Worm (Caenorhabditis elegans): ENCODE results near the gene unc-3.

The unc-3 gene

ce11 chrX:14773238-14773637 lies at the start of gene unc-3:
Gene unc-3, plus strand, starts transcription at chrX:14773538.
- TF ChIP-seq C34F6.9 (tag; optimal IDR thresholded peaks at IDR 0.05), result no peak
- no peak for TF ChIP-seq nhr-77 (tag; optimal IDR thresholded peaks at IDR 0.05)
- TF ChIP-seq nhr-12 (tag; optimal IDR thresholded peaks at IDR 0.05), result no peak
- TF ChIP-seq lin-13 (GFP tag; optimal IDR thresholded peaks at IDR 0.05), result no peak
- TF ChIP-seq R02D3.7 (tag; optimal IDR thresholded peaks at IDR 0.05), result no peak
- no peak for TF ChIP-seq ZK546.5 (tag; optimal IDR thresholded peaks at IDR 0.05)
- TF ChIP-seq nhr-11 (tag; optimal IDR thresholded peaks at IDR 0.05), result no peak
- no peak for TF ChIP-seq unc-55 (GFP tag; optimal IDR thresholded peaks at IDR 0.05)
- TF ChIP-seq peb-1 (tag; optimal IDR thresholded peaks at IDR 0.05), result no peak
- no peak for TF ChIP-seq lsy-2 (tag; optimal IDR thresholded peaks at IDR 0.05)
- no peak for TF ChIP-seq egl-27 (tag; optimal IDR thresholded peaks at IDR 0.05)

ce11 chrX:14724935-14725334 lies 48.4 kb upstream of the unc-3 start:
- TF ChIP-seq mdl-1 (tag; optimal IDR thresholded peaks at IDR 0.05) (no peak), zag-1 (tag; optimal IDR thresholded peaks at IDR 0.05) (no peak), ceh-16 (tag; optimal IDR thresholded peaks at IDR 0.05) (no peak), ztf-1 (GFP tag; conservative IDR thresholded peaks at IDR 0.05) (no peak), nhr-237 (tag; optimal IDR thresholded peaks at IDR 0.05) (no peak), nhr-10 (tag; optimal IDR thresholded peaks at IDR 0.05) (no peak), sem-4 (tag; optimal IDR thresholded peaks at IDR 0.05) (no peak), dmd-4 (tag; optimal IDR thresholded peaks at IDR 0.05) (no peak)

ce11 chrX:14729319-14729718 lies 44.0 kb upstream of the unc-3 start, which contains the start of gene tsp-8:
Gene tsp-8, minus strand, starts transcription at chrX:14729503.
- TF ChIP-seq nhr-129 (tag; optimal IDR thresholded peaks at IDR 0.05) (peak; percentile 20), nhr-237 (tag; optimal IDR thresholded peaks at IDR 0.05) (no peak)

- TF ChIP-seq elt-1 (tag; optimal IDR thresholded peaks at IDR 0.05), result no peak
- TF ChIP-seq sma-9 (GFP tag; optimal IDR thresholded peaks at IDR 0.05), result peak; percentile 44
- TF ChIP-seq sma-9 (tag; optimal IDR thresholded peaks at IDR 0.05), result no peak
- peak; percentile 0 for TF ChIP-seq nhr-129 (tag; optimal IDR thresholded peaks at IDR 0.05)
- no peak for TF ChIP-seq egl-27 (tag; optimal IDR thresholded peaks at IDR 0.05)
- no peak for TF ChIP-seq fos-1 (tag; optimal IDR thresholded peaks at IDR 0.05)
- no peak for TF ChIP-seq lin-13 (GFP tag; optimal IDR thresholded peaks at IDR 0.05)
- TF ChIP-seq R02D3.7 (tag; optimal IDR thresholded peaks at IDR 0.05), result no peak
- TF ChIP-seq F13H6.1 (tag; optimal IDR thresholded peaks at IDR 0.05), result peak; percentile 47
- TF ChIP-seq sem-4 (tag; optimal IDR thresholded peaks at IDR 0.05), result no peak
- no peak for TF ChIP-seq alr-1 (tag; optimal IDR thresholded peaks at IDR 0.05)
- TF ChIP-seq C34F6.9 (tag; optimal IDR thresholded peaks at IDR 0.05), result no peak
- TF ChIP-seq lsy-2 (tag; optimal IDR thresholded peaks at IDR 0.05), result no peak
- no peak for TF ChIP-seq ztf-4 (tag; optimal IDR thresholded peaks at IDR 0.05)
- no peak for TF ChIP-seq nhr-237 (tag; optimal IDR thresholded peaks at IDR 0.05)
- TF ChIP-seq gmeb-1 (tag; optimal IDR thresholded peaks at IDR 0.05), result no peak
Measured at ce11 chrX:14731828-14732331, 41.5 kb upstream of the unc-3 start, which contains the start of gene F33C8.4. Gene F33C8.4, plus strand, starts transcription at chrX:14732281.

- TF ChIP-seq mbf-1 (tag; optimal IDR thresholded peaks at IDR 0.05) (no peak), ceh-82 (tag; optimal IDR thresholded peaks at IDR 0.05) (no peak), sma-3 (GFP tag; optimal IDR thresholded peaks at IDR 0.05) (no peak), snpc-4 (tag; optimal IDR thresholded peaks at IDR 0.05) (peak; percentile 16), F13H6.1 (tag; optimal IDR thresholded peaks at IDR 0.05) (no peak), mdl-1 (tag; optimal IDR thresholded peaks at IDR 0.05) (no peak), zag-1 (tag; optimal IDR thresholded peaks at IDR 0.05) (no peak), unc-39 (tag; optimal IDR thresholded peaks at IDR 0.05) (no peak), unc-62 (GFP tag; optimal IDR thresholded peaks at IDR 0.05) (no peak)
Measured at ce11 chrX:14736220-14736619, 37.1 kb upstream of the unc-3 start.
